Fruit fly (Drosophila melanogaster) S2 (cell line): ENCODE measurements around the gene Cyp4d20.

Experiments used
- CG8478 ChIP-seq: fragments of >200 bp; optimal IDR thresholded peaks from 2 replicates; lab custom pipeline; 2018
- CTCF ChIP-seq, 2 experiments: fragments of >200 bp; optimal IDR thresholded peaks; 2 replicates each; lab custom pipeline; 2018

dm6 chr3L:2433358-2433757, 44.9 kb downstream of the Cyp4d20 start:
- TF ChIP-seq CTCF (optimal IDR thresholded peaks at IDR 0.05; lab: Kevin White, UChicago) (no peak), CG8478 (lab: Kevin White, UChicago) (no peak)
